Worm (Caenorhabditis elegans) whole organism, young adult: ENCODE results near the gene zipt-3.

ENCODE experiments used
- B0261.1 ChIP-seq: sonication (generic microtip); optimal IDR thresholded peaks from 2 replicates; lab custom pipeline; 2016; ENCODE audit warnings: mild to moderate bottlenecking, missing genetic modification characterization, moderate library complexity, missing compliant biosample characterization
- B0336.3 ChIP-seq: fragments of 200-800 bp; sonication (Bioruptor generic); IDR thresholded peaks from 2 replicates; pipeline ENCODE4 v1.3.6; 2022; ENCODE audit warnings: missing genetic modification characterization, missing compliant biosample characterization
- D2030.7 ChIP-seq: fragments of 200-800 bp; sonication (Bioruptor generic); IDR thresholded peaks from 2 replicates; pipeline ENCODE4 v1.3.6; 2022; ENCODE audit warnings: missing genetic modification reagents, missing genetic modification characterization, missing compliant biosample characterization
- F22D6.2 ChIP-seq: sonication (generic microtip); optimal IDR thresholded peaks from 2 replicates; lab custom pipeline; 2016; ENCODE audit warnings: mild to moderate bottlenecking, missing genetic modification characterization, missing compliant biosample characterization
- F23B12.7 ChIP-seq: sonication (generic microtip); optimal IDR thresholded peaks from 2 replicates; lab custom pipeline; 2017; ENCODE audit warnings: missing genetic modification characterization, mild to moderate bottlenecking, missing compliant biosample characterization, antibody characterized with exemption, moderate library complexity; ENCODE audit not compliant: insufficient read depth
- F37B4.10 ChIP-seq: fragments of 200-800 bp; sonication (Bioruptor generic); IDR thresholded peaks from 2 replicates; pipeline ENCODE4 v1.3.6; 2022; ENCODE audit warnings: missing genetic modification characterization, missing compliant biosample characterization
- F49E8.2 ChIP-seq: sonication (generic microtip); optimal IDR thresholded peaks from 3 replicates; lab custom pipeline; 2017; ENCODE audit warnings: missing genetic modification characterization, mild to moderate bottlenecking, missing compliant biosample characterization, antibody characterized with exemption, moderate library complexity; ENCODE audit not compliant: insufficient read depth
- K12H6.12 ChIP-seq: fragments of 200-800 bp; sonication (Bioruptor generic); optimal IDR thresholded peaks from 2 replicates; lab custom pipeline; 2018; ENCODE audit warnings: mild to moderate bottlenecking, missing genetic modification characterization, missing compliant biosample characterization
- T26A5.8 ChIP-seq: sonication (generic microtip); optimal IDR thresholded peaks from 2 replicates; lab custom pipeline; 2016; ENCODE audit warnings: missing genetic modification characterization, missing compliant biosample characterization
- Y56A3A.18 ChIP-seq: fragments of 200-800 bp; sonication (Bioruptor generic); IDR thresholded peaks from 2 replicates; pipeline ENCODE4 v1.3.6; 2022; ENCODE audit warnings: missing genetic modification reagents, missing genetic modification characterization, missing compliant biosample characterization
- Y95B8A.8 ChIP-seq: fragments of 200-800 bp; sonication (Bioruptor generic); IDR thresholded peaks from 2 replicates; pipeline ENCODE4 v1.3.6; 2022; ENCODE audit warnings: missing genetic modification reagents, missing genetic modification characterization, missing compliant biosample characterization
- akir-1 ChIP-seq: fragments of 200-800 bp; sonication (Bioruptor generic); optimal IDR thresholded peaks from 2 replicates; lab custom pipeline; 2018; ENCODE audit warnings: mild to moderate bottlenecking, missing genetic modification characterization, moderate library complexity, missing compliant biosample characterization
- ama-1 ChIP-seq, 3 experiments: fragments of 150-350 bp in 1 of 3; sonication (generic microtip) in 2 of 3; optimal IDR thresholded peaks; 2 replicates each; lab custom pipeline; 2014 to 2018; ENCODE audit warnings: missing biosample characterization in 2 of 3, missing genetic modification characterization in 2 of 3, missing genetic modification reagents in 2 of 3
- aptf-2 ChIP-seq: fragments of 200-800 bp; sonication (Bioruptor generic); conservative IDR thresholded peaks from 2 replicates; pipeline ENCODE4 v1.3.6; 2022; ENCODE audit warnings: missing genetic modification reagents, missing genetic modification characterization, missing compliant biosample characterization
- bed-1 ChIP-seq: fragments of 200-800 bp; sonication (Bioruptor generic); IDR thresholded peaks from 2 replicates; pipeline ENCODE4 v1.3.6; 2022; ENCODE audit warnings: missing genetic modification reagents, missing genetic modification characterization, missing compliant biosample characterization
- cebp-2 ChIP-seq: fragments of 200-800 bp; sonication (Bioruptor generic); IDR thresholded peaks from 2 replicates; pipeline ENCODE4 v1.3.6; 2022; ENCODE audit warnings: missing genetic modification characterization, missing compliant biosample characterization
- ceh-100 ChIP-seq: fragments of 200-800 bp; sonication (Bioruptor generic); IDR thresholded peaks from 2 replicates; pipeline ENCODE4 v1.3.6; 2022; ENCODE audit warnings: missing genetic modification reagents, missing genetic modification characterization, missing compliant biosample characterization
- ceh-27 ChIP-seq: fragments of 200-800 bp; sonication (Bioruptor generic); optimal IDR thresholded peaks from 2 replicates; lab custom pipeline; 2018; ENCODE audit warnings: mild to moderate bottlenecking, missing genetic modification characterization, moderate library complexity, missing compliant biosample characterization
- dpff-1 ChIP-seq: sonication (generic microtip); optimal IDR thresholded peaks from 2 replicates; lab custom pipeline; 2017; ENCODE audit warnings: mild to moderate bottlenecking, missing genetic modification characterization, missing compliant biosample characterization
- dpl-1 ChIP-seq: fragments of 150-350 bp; optimal IDR thresholded peaks from 2 replicates; lab custom pipeline; 2014; ENCODE audit warnings: missing biosample characterization, missing genetic modification reagents, missing genetic modification characterization
- efl-1 ChIP-seq: fragments of 150-350 bp; optimal IDR thresholded peaks from 2 replicates; lab custom pipeline; 2014; ENCODE audit warnings: missing biosample characterization, missing genetic modification reagents, missing genetic modification characterization
- egl-18 ChIP-seq: fragments of 200-800 bp; sonication (Bioruptor generic); IDR thresholded peaks from 2 replicates; pipeline ENCODE4 v1.3.6; 2022; ENCODE audit warnings: missing genetic modification reagents, missing genetic modification characterization, missing compliant biosample characterization
- egrh-3 ChIP-seq: fragments of 200-800 bp; sonication (Bioruptor generic); IDR thresholded peaks from 2 replicates; pipeline ENCODE4 v1.3.6; 2022; ENCODE audit warnings: missing genetic modification reagents, missing genetic modification characterization, missing compliant biosample characterization
- ekl-4 ChIP-seq: fragments of 200-800 bp; sonication (Bioruptor generic); IDR thresholded peaks from 2 replicates; pipeline ENCODE4 v1.3.6; 2022; ENCODE audit warnings: missing genetic modification reagents, missing genetic modification characterization, missing compliant biosample characterization
- hlh-12 ChIP-seq: sonication (generic microtip); optimal IDR thresholded peaks from 2 replicates; lab custom pipeline; 2016; ENCODE audit warnings: missing genetic modification characterization, missing compliant biosample characterization
- hlh-26 ChIP-seq: fragments of 200-800 bp; sonication (Bioruptor generic); conservative IDR thresholded peaks from 2 replicates; pipeline ENCODE4 v1.3.6; 2022; ENCODE audit warnings: missing genetic modification reagents, missing genetic modification characterization, missing compliant biosample characterization
- hmg-1.2 ChIP-seq: fragments of 200-800 bp; sonication (Bioruptor generic); IDR thresholded peaks from 2 replicates; pipeline ENCODE4 v1.3.6; 2022; ENCODE audit warnings: missing genetic modification reagents, missing genetic modification characterization, missing compliant biosample characterization
- let-607 ChIP-seq, 2 experiments: fragments of 200-800 bp in 1 of 2; sonication (Bioruptor generic) in 1 of 2; sonication (generic microtip) in 1 of 2; optimal IDR thresholded peaks; 2 replicates each; lab custom pipeline; 2016 to 2018; ENCODE audit warnings: mild to moderate bottlenecking in 2 of 2, missing compliant biosample characterization in 2 of 2, missing genetic modification characterization in 2 of 2, moderate library complexity in 2 of 2, missing genotype in 1 of 2
- lin-54 ChIP-seq: fragments of 200-800 bp; sonication (Bioruptor generic); optimal IDR thresholded peaks from 2 replicates; lab custom pipeline; 2018; ENCODE audit warnings: mild to moderate bottlenecking, missing genetic modification characterization, missing compliant biosample characterization
- lir-1 ChIP-seq: fragments of 200-800 bp; sonication (Bioruptor generic); conservative IDR thresholded peaks from 2 replicates; pipeline ENCODE4 v1.3.6; 2022; ENCODE audit warnings: missing genetic modification reagents, missing genetic modification characterization, missing compliant biosample characterization
- lsl-1 ChIP-seq: fragments of 200-800 bp; sonication (Bioruptor generic); optimal IDR thresholded peaks from 2 replicates; lab custom pipeline; 2018; ENCODE audit warnings: mild to moderate bottlenecking, missing genetic modification characterization, moderate library complexity, missing compliant biosample characterization
- madf-6 ChIP-seq: fragments of 200-800 bp; sonication (Bioruptor generic); IDR thresholded peaks from 2 replicates; pipeline ENCODE4 v1.3.6; 2022; ENCODE audit warnings: missing genetic modification reagents, missing genetic modification characterization, missing compliant biosample characterization
- mes-4 ChIP-seq: sonication (generic microtip); optimal IDR thresholded peaks from 2 replicates; lab custom pipeline; 2016; ENCODE audit warnings: missing genotype, missing genetic modification characterization, missing compliant biosample characterization
- nfya-2 ChIP-seq: fragments of 200-800 bp; sonication (Bioruptor generic); IDR thresholded peaks from 2 replicates; pipeline ENCODE4 v1.3.6; 2022; ENCODE audit warnings: missing genetic modification reagents, missing genetic modification characterization, missing compliant biosample characterization
- nfyb-1 ChIP-seq: fragments of 200-800 bp; sonication (Bioruptor generic); IDR thresholded peaks from 2 replicates; pipeline ENCODE4 v1.3.6; 2022; ENCODE audit warnings: missing genetic modification reagents, missing genetic modification characterization, missing compliant biosample characterization
- nhr-120 ChIP-seq: fragments of 200-800 bp; sonication (Bioruptor generic); IDR thresholded peaks from 2 replicates; pipeline ENCODE4 v1.3.6; 2022; ENCODE audit warnings: missing genetic modification characterization, missing compliant biosample characterization
- rcor-1 ChIP-seq: fragments of 200-800 bp; sonication (Bioruptor generic); IDR thresholded peaks from 2 replicates; pipeline ENCODE4 v1.3.6; 2022; ENCODE audit warnings: missing genetic modification reagents, missing genetic modification characterization, missing compliant biosample characterization
- rec-8 ChIP-seq, 2 experiments: sonication (generic microtip); optimal IDR thresholded peaks; 2 replicates each; lab custom pipeline; 2016; ENCODE audit warnings: mild to moderate bottlenecking in 2 of 2, missing genetic modification characterization in 2 of 2, missing genetic modification reagents in 2 of 2, missing genotype in 2 of 2, missing biosample characterization in 1 of 2, missing compliant biosample characterization in 1 of 2, moderate library complexity in 1 of 2
- sdz-38 ChIP-seq: sonication (generic microtip); optimal IDR thresholded peaks from 2 replicates; lab custom pipeline; 2016; ENCODE audit warnings: missing genotype, missing genetic modification characterization, missing compliant biosample characterization
- snpc-3.4 ChIP-seq: sonication (generic microtip); optimal IDR thresholded peaks from 2 replicates; lab custom pipeline; 2017; ENCODE audit warnings: missing genetic modification characterization, mild to moderate bottlenecking, missing compliant biosample characterization, antibody characterized with exemption, moderate library complexity, missing genotype, missing genetic modification reagents
- somi-1 ChIP-seq: fragments of 200-800 bp; sonication (Bioruptor generic); optimal IDR thresholded peaks from 2 replicates; lab custom pipeline; 2018; ENCODE audit warnings: mild to moderate bottlenecking, missing genetic modification characterization, missing compliant biosample characterization
- unc-130 ChIP-seq: sonication (generic microtip); optimal IDR thresholded peaks from 2 replicates; lab custom pipeline; 2016; ENCODE audit warnings: missing genetic modification reagents, missing genetic modification characterization, missing compliant biosample characterization
- unc-62 ChIP-seq: fragments of 150-350 bp; optimal IDR thresholded peaks from 2 replicates; lab custom pipeline; 2014; ENCODE audit warnings: missing biosample characterization, missing genetic modification reagents, missing genetic modification characterization
- xnd-1 ChIP-seq: sonication (generic microtip); optimal IDR thresholded peaks from 2 replicates; lab custom pipeline; 2016; ENCODE audit warnings: missing genotype, missing genetic modification reagents, missing genetic modification characterization, missing compliant biosample characterization
- ztf-18 ChIP-seq: sonication (generic microtip); optimal IDR thresholded peaks from 2 replicates; lab custom pipeline; 2016; ENCODE audit warnings: missing genotype, mild to moderate bottlenecking, missing genetic modification characterization, missing compliant biosample characterization
- ztf-22 ChIP-seq: fragments of 200-800 bp; sonication (Bioruptor generic); optimal IDR thresholded peaks from 2 replicates; lab custom pipeline; 2018; ENCODE audit warnings: mild to moderate bottlenecking, missing genetic modification characterization, moderate library complexity, missing compliant biosample characterization
- ztf-28 ChIP-seq: fragments of 200-800 bp; sonication (Bioruptor generic); IDR thresholded peaks from 2 replicates; pipeline ENCODE4 v1.3.6; 2022; ENCODE audit warnings: missing genetic modification reagents, missing genetic modification characterization, missing compliant biosample characterization
- ztf-3 ChIP-seq: fragments of 200-800 bp; sonication (Bioruptor generic); optimal IDR thresholded peaks from 2 replicates; lab custom pipeline; 2018; ENCODE audit warnings: mild to moderate bottlenecking, missing genetic modification characterization, missing compliant biosample characterization
- ztf-6 ChIP-seq: fragments of 200-800 bp; sonication (Bioruptor generic); IDR thresholded peaks from 2 replicates; pipeline ENCODE4 v1.3.6; 2022; ENCODE audit warnings: missing genetic modification reagents, missing genetic modification characterization, missing compliant biosample characterization

The zipt-3 gene

ce11 chrII:5714807-5715206 is 3.1 kb upstream of the zipt-3 start, which contains the start of the genes tiar-1 and lelo-4 (continued):
- TF ChIP-seq unc-130 (GFP tag; lab: Kevin White, UChicago) (no peak), dpff-1 (tag; lab: Kevin White, UChicago) (no peak), F23B12.7 (tag; lab: Kevin White, UChicago) (peak; percentile 86), nhr-120 (no peak), let-607 (tag; optimal IDR thresholded peaks at IDR 0.05; lab: Kevin White, UChicago) (peak in 1 of 2 experiments; percentile 10), ceh-100 (GFP tag; lab: Robert Waterston, UW) (peak; percentile 44; the same call in 1 of the 2 replicates), B0336.3 (no peak), dpl-1 (GFP tag; lab: Kevin White, UChicago) (peak; percentile 73), ztf-3 (GFP tag; lab: Kevin White, UChicago) (no peak), lir-1 (GFP tag; lab: Robert Waterston, UW) (no peak), bed-1 (GFP tag; lab: Robert Waterston, UW) (no peak), Y95B8A.8 (no peak), ama-1 (optimal IDR thresholded peaks at IDR 0.05; lab: Kevin White, UChicago) (no peak), ama-1 (GFP tag; optimal IDR thresholded peaks at IDR 0.05; lab: Kevin White, UChicago) (no peak), aptf-2 (no peak), akir-1 (GFP tag; lab: Kevin White, UChicago) (no peak), sdz-38 (tag; lab: Kevin White, UChicago) (no peak), rec-8 (tag; optimal IDR thresholded peaks at IDR 0.05; lab: Kevin White, UChicago) (no peak), lin-54 (GFP tag; lab: Kevin White, UChicago) (peak; percentile 93), hlh-12 (tag; lab: Kevin White, UChicago) (no peak), F37B4.10 (GFP tag; lab: Robert Waterston, UW) (no peak), rcor-1 (no peak), cebp-2 (no peak), K12H6.12 (tag; lab: Kevin White, UChicago) (peak; percentile 38), F22D6.2 (tag; lab: Kevin White, UChicago) (no peak), hmg-1.2 (GFP tag; lab: Robert Waterston, UW) (peak; percentile 43; the same call in 1 of the 2 replicates), B0261.1 (tag; lab: Kevin White, UChicago) (no peak), mes-4 (tag; lab: Kevin White, UChicago) (no peak), xnd-1 (tag; lab: Kevin White, UChicago) (no peak), madf-6 (GFP tag; lab: Robert Waterston, UW) (peak; percentile 53; the same call in 1 of the 2 replicates), hlh-26 (GFP tag; lab: Robert Waterston, UW) (no peak), somi-1 (GFP tag; lab: Kevin White, UChicago) (no peak), nfyb-1 (peak; percentile 61; the same call in 1 of the 2 replicates), unc-62 (GFP tag; lab: Kevin White, UChicago) (no peak), nfya-2 (GFP tag; lab: Robert Waterston, UW) (no peak), D2030.7 (GFP tag; lab: Robert Waterston, UW) (peak; percentile 19; the same call in 1 of the 2 replicates), efl-1 (peak; percentile 72), lsl-1 (peak; percentile 14), T26A5.8 (tag; lab: Kevin White, UChicago) (no peak), Y56A3A.18 (no peak), ztf-6 (GFP tag; lab: Robert Waterston, UW) (no peak), ztf-22 (no peak), egrh-3 (GFP tag; lab: Robert Waterston, UW) (no peak), snpc-3.4 (tag; lab: Kevin White, UChicago) (peak; percentile 72), egl-18 (GFP tag; lab: Robert Waterston, UW) (no peak), ztf-18 (tag; lab: Kevin White, UChicago) (no peak), ceh-27 (peak; percentile 78), ztf-28 (GFP tag; lab: Robert Waterston, UW) (no peak), F49E8.2 (tag; lab: Kevin White, UChicago) (no peak), ekl-4 (0 out of 2 replicates have a peak, but pooled peaks have one; percentile 31)
